Worm (Caenorhabditis elegans) whole organism, L1 larva: ENCODE results near the gene srh-184.

ENCODE experiments used
- C04F5.9 ChIP-seq: sonication (generic microtip); optimal IDR thresholded peaks from 2 replicates; lab custom pipeline; 2016; ENCODE audit warnings: missing genetic modification characterization, missing compliant biosample characterization
- C16A3.4 ChIP-seq: fragments of 150-350 bp; optimal IDR thresholded peaks from 2 replicates; lab custom pipeline; 2014; ENCODE audit warnings: missing biosample characterization, missing genetic modification characterization
- C34B4.2 ChIP-seq: sonication (generic microtip); optimal IDR thresholded peaks from 2 replicates; lab custom pipeline; 2017; ENCODE audit warnings: mild to moderate bottlenecking, missing genetic modification characterization, missing compliant biosample characterization
- F16B12.6 ChIP-seq: fragments of 150-350 bp; optimal IDR thresholded peaks from 2 replicates; lab custom pipeline; 2014; ENCODE audit warnings: missing biosample characterization, missing genetic modification characterization
- alr-1 ChIP-seq: fragments of 200-800 bp; sonication (Bioruptor generic); optimal IDR thresholded peaks from 2 replicates; lab custom pipeline; 2018; ENCODE audit warnings: borderline replicate concordance, mild to moderate bottlenecking, missing genetic modification characterization, missing compliant biosample characterization
- aly-2 ChIP-seq: fragments of 150-350 bp; optimal IDR thresholded peaks from 2 replicates; lab custom pipeline; 2014; ENCODE audit warnings: missing biosample characterization, missing genetic modification characterization
- blmp-1 ChIP-seq: fragments of 150-350 bp; optimal IDR thresholded peaks from 2 replicates; lab custom pipeline; 2014; ENCODE audit warnings: missing biosample characterization, missing genetic modification characterization
- ceh-63 ChIP-seq: fragments of 200-800 bp; sonication (Bioruptor generic); optimal IDR thresholded peaks from 2 replicates; lab custom pipeline; 2018; ENCODE audit warnings: mild to moderate bottlenecking, missing genetic modification characterization, missing compliant biosample characterization
- ceh-8 ChIP-seq: fragments of 200-800 bp; sonication (Bioruptor generic); optimal IDR thresholded peaks from 2 replicates; lab custom pipeline; 2018; ENCODE audit warnings: mild to moderate bottlenecking, missing genetic modification characterization, moderate library complexity, missing compliant biosample characterization
- ceh-90 ChIP-seq: sonication (generic microtip); optimal IDR thresholded peaks from 2 replicates; lab custom pipeline; 2016; ENCODE audit warnings: missing genetic modification characterization, missing compliant biosample characterization
- dpl-1 ChIP-seq, 3 experiments: fragments of 150-350 bp in 2 of 3; sonication (generic microtip) in 1 of 3; optimal IDR thresholded peaks; 2 replicates each; lab custom pipeline; 2014 to 2017; ENCODE audit warnings: missing biosample characterization in 3 of 3, missing genetic modification characterization in 3 of 3, missing genetic modification reagents in 3 of 3
- dsc-1 ChIP-seq: sonication (generic microtip); optimal IDR thresholded peaks from 2 replicates; lab custom pipeline; 2016; ENCODE audit warnings: mild to moderate bottlenecking, missing genetic modification characterization, missing compliant biosample characterization
- efl-1 ChIP-seq, 4 experiments: fragments of 150-350 bp; optimal IDR thresholded peaks in 3 of 4; peaks in 1 of 4; 1 replicate in 1 of 4; 2 replicates in 3 of 4; lab custom pipeline; 2014; ENCODE audit warnings: missing biosample characterization in 2 of 4, missing genetic modification characterization in 2 of 4, missing genetic modification reagents in 2 of 4
- efl-3 ChIP-seq: fragments of 200-800 bp; sonication (Bioruptor generic); optimal IDR thresholded peaks from 2 replicates; lab custom pipeline; 2018; ENCODE audit warnings: mild to moderate bottlenecking, missing genetic modification characterization, missing compliant biosample characterization
- egl-13 ChIP-seq: sonication (generic microtip); optimal IDR thresholded peaks from 2 replicates; lab custom pipeline; 2016; ENCODE audit warnings: missing genotype, missing genetic modification reagents, missing genetic modification characterization, missing compliant biosample characterization
- elt-2 ChIP-seq: sonication (generic microtip); optimal IDR thresholded peaks from 2 replicates; lab custom pipeline; 2016; ENCODE audit warnings: missing genetic modification characterization, mild to moderate bottlenecking, inconsistent platforms, missing compliant biosample characterization, missing genetic modification reagents
- ets-5 ChIP-seq: fragments of 200-800 bp; sonication (Bioruptor generic); IDR thresholded peaks from 2 replicates; pipeline ENCODE4 v1.3.6; 2022; ENCODE audit warnings: missing genetic modification characterization, missing compliant biosample characterization
- fkh-4 ChIP-seq: sonication (generic microtip); optimal IDR thresholded peaks from 2 replicates; lab custom pipeline; 2016; ENCODE audit warnings: missing compliant biosample characterization, missing genetic modification characterization, borderline replicate concordance
- fkh-8 ChIP-seq: sonication (generic microtip); optimal IDR thresholded peaks from 2 replicates; lab custom pipeline; 2016; ENCODE audit warnings: mild to moderate bottlenecking, missing genetic modification characterization, missing compliant biosample characterization
- fos-1 ChIP-seq: fragments of 150-350 bp; optimal IDR thresholded peaks from 2 replicates; lab custom pipeline; 2014; ENCODE audit warnings: missing biosample characterization, missing genetic modification characterization
- grh-1 ChIP-seq: fragments of 200-800 bp; sonication (Bioruptor generic); IDR thresholded peaks from 2 replicates; pipeline ENCODE4 v1.3.6; 2022; ENCODE audit warnings: missing genetic modification reagents, missing genetic modification characterization, missing compliant biosample characterization
- hpl-2 ChIP-seq: fragments of 150-350 bp; optimal IDR thresholded peaks from 2 replicates; lab custom pipeline; 2014; ENCODE audit warnings: missing biosample characterization, missing genetic modification reagents, missing genetic modification characterization
- irx-1 ChIP-seq: sonication (generic microtip); optimal IDR thresholded peaks from 2 replicates; lab custom pipeline; 2016; ENCODE audit warnings: missing genetic modification characterization, missing compliant biosample characterization
- lin-13 ChIP-seq: fragments of 150-350 bp; optimal IDR thresholded peaks from 2 replicates; lab custom pipeline; 2014; ENCODE audit warnings: missing biosample characterization, missing genetic modification reagents, missing genetic modification characterization
- lin-15B ChIP-seq: fragments of 150-350 bp; sonication (generic microtip); optimal IDR thresholded peaks from 3 replicates; lab custom pipeline; 2014; ENCODE audit warnings: missing biosample characterization, missing genetic modification characterization
- lin-39 ChIP-seq: fragments of 150-350 bp; optimal IDR thresholded peaks from 2 replicates; lab custom pipeline; 2014; ENCODE audit warnings: missing biosample characterization, missing genetic modification reagents, missing genetic modification characterization
- lsy-2 ChIP-seq, 2 experiments: fragments of 150-350 bp; optimal IDR thresholded peaks; 2 replicates each; lab custom pipeline; 2014; ENCODE audit warnings: missing biosample characterization in 2 of 2, missing genetic modification characterization in 2 of 2
- mdl-1 ChIP-seq, 2 experiments: fragments of 150-350 bp; optimal IDR thresholded peaks; 2 replicates each; lab custom pipeline; 2014 to 2017; ENCODE audit warnings: missing biosample characterization in 2 of 2, missing genetic modification characterization in 2 of 2, inconsistent platforms in 1 of 2
- mef-2 ChIP-seq: fragments of 150-350 bp; optimal IDR thresholded peaks from 2 replicates; lab custom pipeline; 2014; ENCODE audit warnings: missing biosample characterization, missing genetic modification characterization
- nhr-11 ChIP-seq: fragments of 150-350 bp; optimal IDR thresholded peaks from 2 replicates; lab custom pipeline; 2014; ENCODE audit warnings: missing biosample characterization, missing genetic modification characterization
- nhr-20 ChIP-seq: sonication (generic microtip); optimal IDR thresholded peaks from 2 replicates; lab custom pipeline; 2016; ENCODE audit warnings: mild to moderate bottlenecking, missing genetic modification characterization, missing compliant biosample characterization
- nhr-237 ChIP-seq: fragments of 150-350 bp; optimal IDR thresholded peaks from 2 replicates; lab custom pipeline; 2014; ENCODE audit warnings: missing biosample characterization, missing genetic modification characterization
- nhr-28 ChIP-seq: fragments of 150-350 bp; optimal IDR thresholded peaks from 2 replicates; lab custom pipeline; 2014; ENCODE audit warnings: missing biosample characterization, missing genetic modification characterization
- nhr-47 ChIP-seq: sonication (generic microtip); optimal IDR thresholded peaks from 2 replicates; lab custom pipeline; 2016; ENCODE audit warnings: mild to moderate bottlenecking, missing genetic modification characterization, moderate library complexity, missing compliant biosample characterization
- nhr-71 ChIP-seq: sonication (generic microtip); optimal IDR thresholded peaks from 2 replicates; lab custom pipeline; 2016; ENCODE audit warnings: mild to moderate bottlenecking, missing genetic modification characterization, moderate library complexity, missing compliant biosample characterization
- nhr-76 ChIP-seq: sonication (generic microtip); optimal IDR thresholded peaks from 2 replicates; lab custom pipeline; 2017; ENCODE audit warnings: missing biosample characterization, missing genetic modification characterization
- nhr-77 ChIP-seq: fragments of 150-350 bp; optimal IDR thresholded peaks from 2 replicates; lab custom pipeline; 2014; ENCODE audit warnings: missing biosample characterization, missing genetic modification characterization
- nhr-84 ChIP-seq: sonication (generic microtip); optimal IDR thresholded peaks from 2 replicates; lab custom pipeline; 2017; ENCODE audit warnings: missing biosample characterization, missing genetic modification characterization
- nhr-85 ChIP-seq: sonication (generic microtip); peaks from one replicate; lab custom pipeline; 2016; ENCODE audit warnings: missing genetic modification characterization, inconsistent platforms, missing compliant biosample characterization
- pag-3 ChIP-seq: sonication (generic microtip); optimal IDR thresholded peaks from 2 replicates; lab custom pipeline; 2017; ENCODE audit warnings: missing genetic modification characterization, mild to moderate bottlenecking, missing compliant biosample characterization, antibody characterized with exemption, borderline replicate concordance; ENCODE audit not compliant: insufficient read depth
- pqm-1 ChIP-seq: sonication (generic microtip); optimal IDR thresholded peaks from 3 replicates; lab custom pipeline; 2017; ENCODE audit warnings: missing biosample characterization, missing genetic modification characterization
- snu-23 ChIP-seq: sonication (generic microtip); optimal IDR thresholded peaks from 2 replicates; lab custom pipeline; 2016; ENCODE audit warnings: missing genetic modification characterization, missing compliant biosample characterization
- sox-4 ChIP-seq: sonication (generic microtip); optimal IDR thresholded peaks from 2 replicates; lab custom pipeline; 2016; ENCODE audit warnings: missing genetic modification characterization, missing compliant biosample characterization
- swsn-7 ChIP-seq: sonication (generic microtip); optimal IDR thresholded peaks from 2 replicates; lab custom pipeline; 2016; ENCODE audit warnings: missing genetic modification characterization, missing compliant biosample characterization
- tbx-2 ChIP-seq: sonication (generic microtip); optimal IDR thresholded peaks from 2 replicates; lab custom pipeline; 2016; ENCODE audit warnings: missing genetic modification characterization, missing compliant biosample characterization
- unc-30 ChIP-seq: sonication (generic microtip); optimal IDR thresholded peaks from 2 replicates; lab custom pipeline; 2017; ENCODE audit warnings: missing biosample characterization, missing genetic modification characterization
- unc-98 ChIP-seq: fragments of 200-800 bp; sonication (Bioruptor generic); IDR thresholded peaks from 2 replicates; pipeline ENCODE4 v1.3.6; 2022; ENCODE audit warnings: missing genetic modification characterization, missing compliant biosample characterization
- xbp-1 ChIP-seq: sonication (generic microtip); optimal IDR thresholded peaks from 2 replicates; lab custom pipeline; 2016; ENCODE audit warnings: missing genetic modification characterization, missing compliant biosample characterization
- zip-4 ChIP-seq: fragments of 200-800 bp; sonication (Bioruptor generic); optimal IDR thresholded peaks from 2 replicates; lab custom pipeline; 2018; ENCODE audit warnings: mild to moderate bottlenecking, missing genetic modification characterization, moderate library complexity, missing compliant biosample characterization
- ztf-11 ChIP-seq, 2 experiments: sonication (generic microtip); optimal IDR thresholded peaks; 2 replicates each; lab custom pipeline; 2016 to 2017; ENCODE audit warnings: missing genetic modification characterization in 2 of 2, missing biosample characterization in 1 of 2, missing compliant biosample characterization in 1 of 2

The srh-184 gene

DNA sequence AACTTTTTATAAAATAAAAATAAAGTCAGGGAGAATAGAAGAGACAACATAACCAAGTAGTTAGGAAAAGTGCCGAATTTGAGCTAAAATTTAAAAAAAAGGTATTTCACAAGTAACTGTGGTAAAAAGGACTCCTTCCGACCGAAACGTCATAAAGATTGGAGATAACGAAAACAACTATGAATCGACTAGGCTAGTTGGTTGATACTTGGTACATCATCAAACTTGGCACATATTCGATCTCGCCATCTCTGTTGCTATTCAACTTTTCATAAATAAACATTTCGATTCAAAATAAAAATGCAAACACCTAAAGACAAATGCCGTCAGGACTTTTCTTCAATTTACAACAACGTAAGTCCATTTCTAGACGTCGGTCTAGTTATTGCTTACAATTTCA, 13.8 kb upstream of the srh-184 start, which contains the start of gene C29A12.22:
TSS of gene C29A12.22 (plus strand) at position 301 of the 400 bp plus-strand sequence.
- no peak for TF ChIP-seq lin-13
- TF ChIP-seq elt-2 (tag; lab: Kevin White, UChicago), result no peak
- no peak for TF ChIP-seq nhr-28 (tag; lab: Kevin White, UChicago)
- TF ChIP-seq efl-1 (optimal IDR thresholded peaks at IDR 0.05; lab: Kevin White, UChicago), result no peak
- TF ChIP-seq efl-1 (GFP tag; optimal IDR thresholded peaks at IDR 0.05 in 1 of 2; lab: Kevin White, UChicago), result no peak
- no peak for TF ChIP-seq aly-2 (tag; lab: Kevin White, UChicago)
- no peak for TF ChIP-seq fos-1 (tag; lab: Kevin White, UChicago)
- TF ChIP-seq alr-1 (tag; lab: Kevin White, UChicago), result no peak
- no peak for TF ChIP-seq pqm-1
- no peak for TF ChIP-seq ceh-63
- TF ChIP-seq C34B4.2 (tag; lab: Kevin White, UChicago), result no peak
- no peak for TF ChIP-seq lin-39 (tag; lab: Kevin White, UChicago)
- no peak for TF ChIP-seq nhr-237 (tag; lab: Kevin White, UChicago)
- no peak for TF ChIP-seq lin-15B
- TF ChIP-seq hpl-2 (GFP tag; lab: Kevin White, UChicago), result no peak
- TF ChIP-seq mdl-1 (tag; optimal IDR thresholded peaks at IDR 0.05; lab: Kevin White, UChicago), result no peak
- no peak for TF ChIP-seq nhr-76
- TF ChIP-seq F16B12.6 (tag; lab: Kevin White, UChicago), result no peak

DNA sequence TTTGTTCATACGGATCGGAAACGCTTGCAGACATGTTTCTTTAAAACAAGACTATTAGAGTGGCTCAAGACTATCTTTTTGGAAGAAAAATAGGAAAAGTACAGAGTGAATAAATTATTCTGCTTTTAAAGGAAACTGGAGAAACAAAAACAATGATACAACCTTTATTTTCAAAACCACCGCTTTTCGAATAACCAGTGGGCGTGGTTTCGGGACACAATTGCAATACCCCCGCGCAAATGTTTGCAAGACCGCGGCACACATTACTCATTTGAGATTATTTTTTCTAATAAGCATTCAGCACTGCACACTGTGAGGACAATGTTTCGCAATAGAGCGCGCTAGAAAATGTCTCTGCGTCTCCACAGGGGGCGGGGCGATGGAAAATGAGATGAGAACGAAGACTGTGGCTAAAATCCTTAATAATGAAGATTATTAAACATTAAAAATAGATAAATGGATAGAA, 9.9 kb upstream of the srh-184 start, which contains the start of gene plrg-1:
TSS of gene plrg-1 (minus strand) at position 51 of the 466 bp plus-strand sequence.
- TF ChIP-seq tbx-2 (peak; percentile 89), swsn-7 (peak; percentile 91), alr-1 (tag; lab: Kevin White, UChicago) (no peak), lsy-2 (tag; optimal IDR thresholded peaks at IDR 0.05; lab: Kevin White, UChicago) (peak; percentile 83 to 86), lin-39 (tag; lab: Kevin White, UChicago) (peak; percentile 80), snu-23 (GFP tag; lab: Kevin White, UChicago) (peak; percentile 90), sox-4 (peak; percentile 38), blmp-1 (tag; lab: Kevin White, UChicago) (peak; percentile 74), dpl-1 (GFP tag; optimal IDR thresholded peaks at IDR 0.05; lab: Kevin White, UChicago) (peak; percentile 73 to 82 (median 81)), mef-2 (no peak), C16A3.4 (tag; lab: Kevin White, UChicago) (peak; percentile 87), lin-13 (peak; percentile 81), ets-5 (GFP tag; lab: Robert Waterston, UW) (no peak), irx-1 (tag; lab: Kevin White, UChicago) (peak; percentile 75), grh-1 (GFP tag; lab: Robert Waterston, UW) (peak; percentile 75), C04F5.9 (no peak), ztf-11 (tag; optimal IDR thresholded peaks at IDR 0.05; lab: Kevin White, UChicago) (peak in 1 of 2 experiments; percentile 77), hpl-2 (GFP tag; lab: Kevin White, UChicago) (peak; percentile 43), nhr-85 (peak; percentile 92), unc-30 (tag; lab: Kevin White, UChicago) (no peak), nhr-77 (tag; lab: Kevin White, UChicago) (peak; percentile 69), mdl-1 (tag; optimal IDR thresholded peaks at IDR 0.05; lab: Kevin White, UChicago) (peak in 1 of 2 experiments; percentile 78), dsc-1 (tag; lab: Kevin White, UChicago) (peak; percentile 91), nhr-84 (tag; lab: Kevin White, UChicago) (no peak), ceh-8 (peak; percentile 83), nhr-47 (tag; lab: Kevin White, UChicago) (peak; percentile 89), ceh-63 (peak; percentile 45), nhr-11 (tag; lab: Kevin White, UChicago) (peak; percentile 74), nhr-20 (tag; lab: Kevin White, UChicago) (peak; percentile 91), lin-15B (peak; percentile 87), fkh-4 (tag; lab: Kevin White, UChicago) (peak; percentile 45), xbp-1 (tag; lab: Kevin White, UChicago) (peak; percentile 86), unc-98 (GFP tag; lab: Robert Waterston, UW) (peak; percentile 52; the same call in 1 of the 2 replicates), egl-13 (tag; lab: Kevin White, UChicago) (peak; percentile 77), nhr-71 (tag; lab: Kevin White, UChicago) (peak; percentile 94), ceh-90 (tag; lab: Kevin White, UChicago) (peak; percentile 51), fkh-8 (tag; lab: Kevin White, UChicago) (peak; percentile 72), zip-4 (GFP tag; lab: Kevin White, UChicago) (peak; percentile 93), nhr-76 (no peak), efl-3 (GFP tag; lab: Kevin White, UChicago) (no peak), pag-3 (tag; lab: Kevin White, UChicago) (no peak)
